Fruit fly (Drosophila melanogaster): Measurements from ENCODE around the gene SmE.
A peak's percentile ranks its signal among the peaks of the same experiment; 100 is the strongest.
"Not testable (repeated sequence)": the region's sequence is repeated elsewhere in the genome, so short reads cannot be mapped to it uniquely, and the experiment has no call there.

- not testable (repeated sequence) for TF ChIP-seq CG11294 (GFP tag; IDR thresholded peaks at IDR 0.05); Sox102F (GFP tag; optimal IDR thresholded peaks at IDR 0.05); Smox (GFP tag; optimal IDR thresholded peaks at IDR 0.05); CG10631 (GFP tag; optimal IDR thresholded peaks at IDR 0.05); CG6792 (GFP tag; optimal IDR thresholded peaks at IDR 0.05); OdsH (GFP tag; optimal IDR thresholded peaks at IDR 0.05)
- TF ChIP-seq CG31627 (GFP tag; optimal IDR thresholded peaks at IDR 0.05) (peak; percentile 7), Sox14 (GFP tag; optimal IDR thresholded peaks at IDR 0.05) (peak; percentile 46)
These were observed 28.7 kb downstream of the SmE start, which contains the start of gene lectin-28C for dm6 chr2L:7856380-7857127.
